Worm (Caenorhabditis elegans) whole organism, L4 larva: ENCODE results near the gene Y57G11C.1130.

Source experiments
- D1046.2 ChIP-seq: fragments of 200-800 bp; sonication (Bioruptor generic); IDR thresholded peaks from 2 replicates; pipeline ENCODE4 v1.3.6; 2022; ENCODE audit warnings: missing genetic modification characterization, missing compliant biosample characterization
- F37D6.2 ChIP-seq: sonication (generic microtip); optimal IDR thresholded peaks from 2 replicates; lab custom pipeline; 2016; ENCODE audit warnings: mild to moderate bottlenecking, missing genetic modification characterization, missing compliant biosample characterization
- F49E8.2 ChIP-seq: sonication (generic microtip); optimal IDR thresholded peaks from 2 replicates; lab custom pipeline; 2016; ENCODE audit warnings: missing compliant biosample characterization, mild to moderate bottlenecking, missing genetic modification characterization, borderline replicate concordance
- R02D3.7 ChIP-seq: fragments of 150-350 bp; sonication (generic microtip); optimal IDR thresholded peaks from 3 replicates; lab custom pipeline; 2014; ENCODE audit warnings: missing biosample characterization, missing genetic modification characterization
- T20F7.1 ChIP-seq: fragments of 200-800 bp; sonication (Bioruptor generic); optimal IDR thresholded peaks from 2 replicates; lab custom pipeline; 2018; ENCODE audit warnings: mild to moderate bottlenecking, missing genetic modification characterization, missing compliant biosample characterization
- aly-2 ChIP-seq: sonication (generic microtip); optimal IDR thresholded peaks from 2 replicates; lab custom pipeline; 2018; ENCODE audit warnings: missing biosample characterization, missing genetic modification characterization
- arid-1 ChIP-seq: fragments of 200-800 bp; sonication (Bioruptor generic); conservative IDR thresholded peaks from 2 replicates; pipeline ENCODE4 v1.3.6; 2022; ENCODE audit warnings: missing genetic modification reagents, missing genetic modification characterization, missing compliant biosample characterization
- attf-4 ChIP-seq: sonication (generic microtip); optimal IDR thresholded peaks from 3 replicates; lab custom pipeline; 2017; ENCODE audit warnings: missing biosample characterization, missing genetic modification characterization
- ceh-20 ChIP-seq: fragments of 200-800 bp; sonication (Bioruptor generic); IDR thresholded peaks from 2 replicates; pipeline ENCODE4 v1.3.6; 2022; ENCODE audit warnings: missing genetic modification reagents, missing genetic modification characterization, missing compliant biosample characterization
- ceh-32 ChIP-seq: sonication (generic microtip); optimal IDR thresholded peaks from 2 replicates; lab custom pipeline; 2016; ENCODE audit warnings: mild to moderate bottlenecking, missing genetic modification characterization, missing compliant biosample characterization; ENCODE audit not compliant: poor library complexity
- ceh-44 ChIP-seq: fragments of 200-800 bp; sonication (Bioruptor generic); IDR thresholded peaks from 2 replicates; pipeline ENCODE4 v1.3.6; 2022; ENCODE audit warnings: missing genetic modification reagents, missing genetic modification characterization, missing compliant biosample characterization
- cey-2 ChIP-seq: sonication (generic microtip); optimal IDR thresholded peaks from 3 replicates; lab custom pipeline; 2017; ENCODE audit warnings: missing genetic modification characterization, mild to moderate bottlenecking, missing compliant biosample characterization, antibody characterized with exemption, borderline replicate concordance; ENCODE audit not compliant: insufficient read depth
- ctbp-1 ChIP-seq: fragments of 200-800 bp; sonication (Bioruptor generic); IDR thresholded peaks from 2 replicates; pipeline ENCODE4 v1.3.6; 2022; ENCODE audit warnings: missing genetic modification reagents, missing genetic modification characterization, missing compliant biosample characterization
- daf-12 ChIP-seq: fragments of 150-350 bp; optimal IDR thresholded peaks from 2 replicates; lab custom pipeline; 2014; ENCODE audit warnings: missing biosample characterization, missing genetic modification reagents, missing genetic modification characterization
- daf-16 ChIP-seq, 3 experiments: sonication (generic microtip); optimal IDR thresholded peaks; 2 replicates each; lab custom pipeline; 2016 to 2017; ENCODE audit warnings: missing genetic modification characterization in 3 of 3, missing genetic modification reagents in 3 of 3, mild to moderate bottlenecking in 2 of 3, missing compliant biosample characterization in 2 of 3, missing biosample characterization in 1 of 3, moderate library complexity in 1 of 3
- daf-19 ChIP-seq: fragments of 200-800 bp; sonication (Bioruptor generic); conservative IDR thresholded peaks from 2 replicates; pipeline ENCODE4 v1.3.6; 2022; ENCODE audit warnings: missing genetic modification characterization, missing compliant biosample characterization
- dmd-6 ChIP-seq: fragments of 200-800 bp; sonication (Bioruptor generic); IDR thresholded peaks from 2 replicates; pipeline ENCODE4 v1.3.6; 2022; ENCODE audit warnings: missing genetic modification reagents, missing genetic modification characterization, missing compliant biosample characterization
- dmd-8 ChIP-seq: fragments of 200-800 bp; sonication (Bioruptor generic); IDR thresholded peaks from 2 replicates; pipeline ENCODE4 v1.3.6; 2022; ENCODE audit warnings: missing genetic modification characterization, missing compliant biosample characterization
- dpl-1 ChIP-seq: fragments of 150-350 bp; optimal IDR thresholded peaks from 2 replicates; lab custom pipeline; 2014; ENCODE audit warnings: missing biosample characterization, missing genetic modification reagents, missing genetic modification characterization
- egl-43 ChIP-seq: fragments of 200-800 bp; sonication (Bioruptor generic); IDR thresholded peaks from 2 replicates; pipeline ENCODE4 v1.3.6; 2022; ENCODE audit warnings: missing genetic modification reagents, missing genetic modification characterization, missing compliant biosample characterization
- fos-1 ChIP-seq: fragments of 150-350 bp; optimal IDR thresholded peaks from 2 replicates; lab custom pipeline; 2014; ENCODE audit warnings: missing biosample characterization, missing genetic modification characterization
- hlh-11 ChIP-seq: fragments of 200-800 bp; sonication (Bioruptor generic); optimal IDR thresholded peaks from 2 replicates; lab custom pipeline; 2018; ENCODE audit warnings: mild to moderate bottlenecking, missing genetic modification characterization, missing compliant biosample characterization
- hlh-30 ChIP-seq: sonication (generic microtip); optimal IDR thresholded peaks from 2 replicates; lab custom pipeline; 2017; ENCODE audit warnings: antibody characterized with exemption, mild to moderate bottlenecking, missing genetic modification characterization, missing compliant biosample characterization; ENCODE audit not compliant: insufficient read depth
- jun-1 ChIP-seq: fragments of 150-350 bp; optimal IDR thresholded peaks from 2 replicates; lab custom pipeline; 2014; ENCODE audit warnings: missing biosample characterization, missing genetic modification reagents, missing genetic modification characterization
- lin-15B ChIP-seq: fragments of 150-350 bp; sonication (generic microtip); optimal IDR thresholded peaks from 3 replicates; lab custom pipeline; 2014; ENCODE audit warnings: missing biosample characterization, missing genetic modification characterization
- lin-29 ChIP-seq: fragments of 200-800 bp; sonication (Bioruptor generic); IDR thresholded peaks from 2 replicates; pipeline ENCODE4 v1.3.6; 2022; ENCODE audit warnings: missing genetic modification reagents, missing genetic modification characterization, missing compliant biosample characterization
- lin-38 ChIP-seq: fragments of 200-800 bp; sonication (Bioruptor generic); IDR thresholded peaks from 2 replicates; pipeline ENCODE4 v1.3.6; 2022; ENCODE audit warnings: missing genetic modification reagents, missing genetic modification characterization, missing compliant biosample characterization
- lin-39 ChIP-seq: fragments of 150-350 bp; optimal IDR thresholded peaks from 2 replicates; lab custom pipeline; 2014; ENCODE audit warnings: missing biosample characterization, missing genetic modification reagents, missing genetic modification characterization
- lsy-2 ChIP-seq, 2 experiments: fragments of 150-350 bp in 1 of 2; sonication (generic microtip) in 1 of 2; optimal IDR thresholded peaks; 2 replicates each; lab custom pipeline; 2014 to 2017; ENCODE audit warnings: missing biosample characterization in 2 of 2, missing genetic modification characterization in 2 of 2
- mdt-29 ChIP-seq: fragments of 200-800 bp; sonication (Bioruptor generic); IDR thresholded peaks from 2 replicates; pipeline ENCODE4 v1.3.6; 2022; ENCODE audit warnings: missing genetic modification reagents, missing genetic modification characterization, missing compliant biosample characterization
- nhr-111 ChIP-seq: fragments of 200-800 bp; sonication (Bioruptor generic); optimal IDR thresholded peaks from 2 replicates; lab custom pipeline; 2018; ENCODE audit warnings: mild to moderate bottlenecking, missing genetic modification characterization, missing compliant biosample characterization
- nhr-25 ChIP-seq: sonication (generic microtip); optimal IDR thresholded peaks from 2 replicates; lab custom pipeline; 2017; ENCODE audit warnings: missing genetic modification characterization, mild to moderate bottlenecking, missing compliant biosample characterization, antibody characterized with exemption, moderate library complexity, borderline replicate concordance; ENCODE audit not compliant: insufficient read depth
- nhr-42 ChIP-seq: fragments of 200-800 bp; sonication (Bioruptor generic); IDR thresholded peaks from 2 replicates; pipeline ENCODE4 v1.3.6; 2022; ENCODE audit warnings: missing genetic modification characterization, missing compliant biosample characterization
- nhr-76 ChIP-seq: fragments of 150-350 bp; optimal IDR thresholded peaks from 2 replicates; lab custom pipeline; 2014; ENCODE audit warnings: missing biosample characterization, missing genetic modification characterization
- nhr-77 ChIP-seq: fragments of 150-350 bp; optimal IDR thresholded peaks from 2 replicates; lab custom pipeline; 2014; ENCODE audit warnings: missing biosample characterization, missing genetic modification characterization
- pha-4 ChIP-seq, 2 experiments: fragments of 150-350 bp in 1 of 2; fragments of 200-800 bp in 1 of 2; sonication (Bioruptor generic) in 1 of 2; IDR thresholded peaks in 1 of 2; optimal IDR thresholded peaks in 1 of 2; 2 replicates each; pipeline versions ENCODE4 v1.3.6 to Lab custom; 2014 to 2022; ENCODE audit warnings: missing genetic modification characterization in 2 of 2, missing genetic modification reagents in 2 of 2, missing biosample characterization in 1 of 2, missing compliant biosample characterization in 1 of 2
- php-3 ChIP-seq: fragments of 200-800 bp; sonication (Bioruptor generic); IDR thresholded peaks from 2 replicates; pipeline ENCODE4 v1.3.6; 2022; ENCODE audit warnings: missing genetic modification reagents, missing genetic modification characterization, missing compliant biosample characterization
- pqm-1 ChIP-seq: sonication (generic microtip); optimal IDR thresholded peaks from 2 replicates; lab custom pipeline; 2017; ENCODE audit warnings: missing biosample characterization, missing genetic modification characterization
- sdz-12 ChIP-seq: fragments of 200-800 bp; sonication (Bioruptor generic); optimal IDR thresholded peaks from 2 replicates; lab custom pipeline; 2018; ENCODE audit warnings: mild to moderate bottlenecking, missing genetic modification characterization, missing compliant biosample characterization
- snpc-1.2 ChIP-seq: fragments of 200-800 bp; sonication (Bioruptor generic); IDR thresholded peaks from 2 replicates; pipeline ENCODE4 v1.3.6; 2022; ENCODE audit warnings: missing genetic modification reagents, missing genetic modification characterization, missing compliant biosample characterization
- tag-97 ChIP-seq: fragments of 200-800 bp; sonication (Bioruptor generic); IDR thresholded peaks from 2 replicates; pipeline ENCODE4 v1.3.6; 2022; ENCODE audit warnings: missing genetic modification characterization, missing compliant biosample characterization
- tra-1 ChIP-seq: fragments of 200-800 bp; sonication (Bioruptor generic); IDR thresholded peaks from 2 replicates; pipeline ENCODE4 v1.3.6; 2022; ENCODE audit warnings: missing genetic modification reagents, missing genetic modification characterization, missing compliant biosample characterization
- unc-62 ChIP-seq, 3 experiments: fragments of 150-350 bp in 1 of 3; sonication (generic microtip); optimal IDR thresholded peaks in 2 of 3; peaks in 1 of 3; 1 replicate in 1 of 3; 2 replicates in 2 of 3; lab custom pipeline; 2014 to 2017; ENCODE audit warnings: missing biosample characterization in 3 of 3, missing genetic modification characterization in 3 of 3, missing genetic modification reagents in 3 of 3, missing genotype in 1 of 3
- zag-1 ChIP-seq: fragments of 150-350 bp; optimal IDR thresholded peaks from 2 replicates; lab custom pipeline; 2014; ENCODE audit warnings: missing biosample characterization, missing genetic modification characterization
- zfp-2 ChIP-seq: sonication (generic microtip); optimal IDR thresholded peaks from 2 replicates; lab custom pipeline; 2016; ENCODE audit warnings: mild to moderate bottlenecking, missing genetic modification characterization, missing compliant biosample characterization
- zfp-3 ChIP-seq: fragments of 200-800 bp; sonication (Bioruptor generic); conservative IDR thresholded peaks from 2 replicates; pipeline ENCODE4 v1.3.6; 2022; ENCODE audit warnings: missing genetic modification reagents, missing genetic modification characterization, missing compliant biosample characterization
- zip-11 ChIP-seq: fragments of 200-800 bp; sonication (Bioruptor generic); IDR thresholded peaks from 2 replicates; pipeline ENCODE4 v1.3.6; 2022; ENCODE audit warnings: missing genetic modification characterization, missing compliant biosample characterization
- zip-2 ChIP-seq: fragments of 150-350 bp; optimal IDR thresholded peaks from 2 replicates; lab custom pipeline; 2014; ENCODE audit warnings: missing biosample characterization, missing genetic modification characterization
- ztf-11 ChIP-seq: fragments of 150-350 bp; optimal IDR thresholded peaks from 2 replicates; lab custom pipeline; 2014; ENCODE audit warnings: missing biosample characterization, missing genetic modification characterization
- ztf-7 ChIP-seq: fragments of 150-350 bp; optimal IDR thresholded peaks from 2 replicates; lab custom pipeline; 2014; ENCODE audit warnings: missing biosample characterization, missing genetic modification characterization

Gene Y57G11C.1130

ce11 chrIV:14822267-14822666, 40.0 kb downstream of the Y57G11C.1130 start:
- TF ChIP-seq ceh-20 (GFP tag; lab: Robert Waterston, UW) (no peak), lin-39 (tag; lab: Kevin White, UChicago) (no peak), ctbp-1 (GFP tag; lab: Robert Waterston, UW) (no peak), lsy-2 (tag; optimal IDR thresholded peaks at IDR 0.05; lab: Kevin White, UChicago) (peak; percentile 33 to 66), F49E8.2 (no peak), daf-16 (GFP tag; optimal IDR thresholded peaks at IDR 0.05; lab: Kevin White, UChicago) (peak in 1 of 2 experiments; percentile 28), daf-16 (tag; optimal IDR thresholded peaks at IDR 0.05; lab: Kevin White, UChicago) (peak; percentile 12), R02D3.7 (tag; lab: Kevin White, UChicago) (no peak), ztf-7 (tag; lab: Kevin White, UChicago) (no peak), ceh-32 (no peak), nhr-77 (tag; lab: Kevin White, UChicago) (no peak), unc-62 (GFP tag; optimal IDR thresholded peaks at IDR 0.05 in 1 of 2; lab: Kevin White, UChicago) (peak in 1 of 2 experiments; percentile 47), unc-62 (tag; optimal IDR thresholded peaks at IDR 0.05; lab: Kevin White, UChicago) (no peak), hlh-11 (tag; lab: Kevin White, UChicago) (no peak), nhr-42 (no peak), lin-15B (tag; lab: Kevin White, UChicago) (no peak), nhr-111 (GFP tag; lab: Kevin White, UChicago) (peak; percentile 31), aly-2 (tag; lab: Kevin White, UChicago) (peak; percentile 55), zip-11 (GFP tag; lab: Robert Waterston, UW) (no peak), zag-1 (no peak), dpl-1 (no peak), zip-2 (tag; lab: Kevin White, UChicago) (peak; percentile 63), snpc-1.2 (GFP tag; lab: Robert Waterston, UW) (peak; percentile 85), D1046.2 (GFP tag; lab: Robert Waterston, UW) (no peak), ceh-44 (GFP tag; lab: Robert Waterston, UW) (no peak), daf-12 (tag; lab: Kevin White, UChicago) (no peak), daf-19 (0 out of 2 replicates have a peak, but pooled peaks have one; percentile 13), tag-97 (GFP tag; lab: Robert Waterston, UW) (no peak), sdz-12 (GFP tag; lab: Kevin White, UChicago) (no peak), egl-43 (GFP tag; lab: Robert Waterston, UW) (no peak), nhr-76 (tag; lab: Kevin White, UChicago) (no peak), F37D6.2 (tag; lab: Kevin White, UChicago) (no peak), ztf-11 (tag; lab: Kevin White, UChicago) (no peak), php-3 (GFP tag; lab: Robert Waterston, UW) (no peak; the same call in 1 of the 2 replicates), pqm-1 (tag; lab: Kevin White, UChicago) (no peak), cey-2 (no peak), lin-38 (GFP tag; lab: Robert Waterston, UW) (peak; percentile 64), dmd-6 (no peak), T20F7.1 (peak; percentile 52), pha-4 (GFP tag; IDR thresholded peaks at IDR 0.05; lab: Robert Waterston, UW) (peak; percentile 74), pha-4 (tag; optimal IDR thresholded peaks at IDR 0.05; lab: Kevin White, UChicago) (no peak), attf-4 (tag; lab: Kevin White, UChicago) (no peak), hlh-30 (tag; lab: Kevin White, UChicago) (no peak), mdt-29 (no peak), tra-1 (GFP tag; lab: Robert Waterston, UW) (no peak), arid-1 (GFP tag; lab: Robert Waterston, UW) (no peak), dmd-8 (no peak), nhr-25 (tag; lab: Kevin White, UChicago) (no peak), jun-1 (no peak), zfp-2 (tag; lab: Kevin White, UChicago) (no peak), zfp-3 (peak; percentile 89), lin-29 (GFP tag; lab: Robert Waterston, UW) (no peak), fos-1 (tag; lab: Kevin White, UChicago) (peak; percentile 7)
